Fruit fly (Drosophila melanogaster) whole organism, embryonic: ENCODE data around the gene CG14439.

Experiments
- ATbp ChIP-seq: fragments of 200-800 bp; sonication (Bioruptor generic); optimal IDR thresholded peaks from 2 replicates; lab custom pipeline; 2017; ENCODE audit warnings: missing biosample characterization, mild to moderate bottlenecking, missing genetic modification characterization, missing genetic modification reagents
- Abd-B ChIP-seq: fragments of 200-800 bp; sonication (Bioruptor generic); optimal IDR thresholded peaks from 2 replicates; lab custom pipeline; 2018; ENCODE audit warnings: missing biosample characterization, mild to moderate bottlenecking, missing genetic modification characterization, moderate library complexity
- Ada2b ChIP-seq: fragments of 200-800 bp; sonication (Bioruptor generic); IDR thresholded peaks from 2 replicates; pipeline ENCODE4 v1.3.6; 2022; ENCODE audit warnings: missing biosample characterization, missing genetic modification characterization
- Awh ChIP-seq: fragments of 200-800 bp; sonication (Bioruptor generic); IDR thresholded peaks from 2 replicates; pipeline ENCODE4, ENCODE4 v1.3.6; 2022; ENCODE audit warnings: missing biosample characterization, missing genetic modification characterization
- CG12769 ChIP-seq: fragments of 200-800 bp; sonication (Bioruptor generic); optimal IDR thresholded peaks from 2 replicates; lab custom pipeline; 2019; ENCODE audit warnings: missing biosample characterization, mild to moderate bottlenecking, missing genetic modification characterization, moderate library complexity
- CG14050 ChIP-seq: fragments of 200-800 bp; sonication (Bioruptor generic); IDR thresholded peaks from 3 replicates; pipeline ENCODE4 v1.3.6; 2022; ENCODE audit warnings: missing biosample characterization, missing genetic modification characterization
- CG1602 ChIP-seq: fragments of 200-800 bp; sonication (Bioruptor generic); optimal IDR thresholded peaks from 3 replicates; lab custom pipeline; 2016; ENCODE audit warnings: missing biosample characterization, missing genetic modification characterization
- CG17186 ChIP-seq: fragments of 200-800 bp; sonication (Bioruptor generic); optimal IDR thresholded peaks from 3 replicates; lab custom pipeline; 2017; ENCODE audit warnings: missing biosample characterization, missing genetic modification reagents, missing genetic modification characterization
- CG17361 ChIP-seq: fragments of 200-800 bp; sonication (Bioruptor generic); IDR thresholded peaks from 3 replicates; pipeline ENCODE4 v1.3.6; 2022; ENCODE audit warnings: missing biosample characterization, missing genetic modification characterization
- CG1832 ChIP-seq: fragments of 200-800 bp; sonication (Bioruptor generic); optimal IDR thresholded peaks from 2 replicates; lab custom pipeline; 2017; ENCODE audit warnings: missing biosample characterization, mild to moderate bottlenecking, missing genetic modification characterization, inconsistent platforms
- CG3065 ChIP-seq: fragments of 200-800 bp; sonication (Bioruptor generic); optimal IDR thresholded peaks from 2 replicates; lab custom pipeline; 2016; ENCODE audit warnings: missing biosample characterization, missing genetic modification characterization
- CG3163 ChIP-seq: fragments of 200-800 bp; sonication (Bioruptor generic); optimal IDR thresholded peaks from 3 replicates; lab custom pipeline; 2016; ENCODE audit warnings: missing biosample characterization, missing genetic modification characterization
- CG4282 ChIP-seq: fragments of 200-800 bp; sonication (Bioruptor generic); optimal IDR thresholded peaks from 2 replicates; lab custom pipeline; 2016; ENCODE audit warnings: missing biosample characterization, missing genetic modification characterization
- CG4820 ChIP-seq: fragments of 200-800 bp; sonication (Bioruptor generic); optimal IDR thresholded peaks from 3 replicates; lab custom pipeline; 2016; ENCODE audit warnings: missing biosample characterization, missing genetic modification characterization
- CG5953 ChIP-seq: fragments of 200-800 bp; sonication (Bioruptor generic); IDR thresholded peaks from 2 replicates; pipeline ENCODE4 v1.3.6; 2022; ENCODE audit warnings: missing biosample characterization, missing genetic modification characterization
- CG6854 ChIP-seq: fragments of 200-800 bp; sonication (Bioruptor generic); optimal IDR thresholded peaks from 3 replicates; lab custom pipeline; 2017; ENCODE audit warnings: missing biosample characterization, mild to moderate bottlenecking, missing genetic modification characterization
- CG7839 ChIP-seq: fragments of 200-800 bp; sonication (Bioruptor generic); optimal IDR thresholded peaks from 3 replicates; lab custom pipeline; 2018; ENCODE audit warnings: missing biosample characterization, mild to moderate bottlenecking, missing genetic modification characterization, moderate library complexity
- CG7987 ChIP-seq: fragments of 200-800 bp; sonication (Bioruptor generic); optimal IDR thresholded peaks from 2 replicates; lab custom pipeline; 2018; ENCODE audit warnings: missing biosample characterization, mild to moderate bottlenecking, missing genetic modification characterization, moderate library complexity
- CG8924 ChIP-seq: fragments of 200-800 bp; optimal IDR thresholded peaks from 3 replicates; lab custom pipeline; 2019; ENCODE audit warnings: missing biosample characterization, mild to moderate bottlenecking, missing genetic modification characterization, moderate library complexity
- D19B ChIP-seq: fragments of 200-800 bp; sonication (Bioruptor generic); optimal IDR thresholded peaks from 2 replicates; lab custom pipeline; 2017; ENCODE audit warnings: missing biosample characterization, mild to moderate bottlenecking, missing genetic modification characterization
- Drgx ChIP-seq: fragments of 200-800 bp; sonication (Bioruptor generic); IDR thresholded peaks from 2 replicates; pipeline ENCODE4 v1.3.6; 2022; ENCODE audit warnings: missing biosample characterization, missing genetic modification characterization
- HLH3B ChIP-seq: fragments of 200-800 bp; sonication (Bioruptor generic); IDR thresholded peaks from 2 replicates; pipeline ENCODE4 v1.3.6; 2022; ENCODE audit warnings: missing biosample characterization, missing genetic modification characterization
- HLH54F ChIP-seq: fragments of 200-800 bp; sonication (Bioruptor generic); optimal IDR thresholded peaks from 3 replicates; lab custom pipeline; 2016; ENCODE audit warnings: missing biosample characterization, missing genetic modification characterization
- MESR4 ChIP-seq: fragments of 200-800 bp; sonication (Bioruptor generic); optimal IDR thresholded peaks from 2 replicates; lab custom pipeline; 2018; ENCODE audit warnings: missing biosample characterization, mild to moderate bottlenecking, missing genetic modification characterization, moderate library complexity
- Mrtf ChIP-seq: fragments of 200-800 bp; sonication (Bioruptor generic); IDR thresholded peaks from 3 replicates; pipeline ENCODE4 v1.3.6; 2022; ENCODE audit warnings: missing biosample characterization, missing genetic modification characterization
- NK7.1 ChIP-seq: fragments of 200-800 bp; sonication (Bioruptor generic); optimal IDR thresholded peaks from 3 replicates; lab custom pipeline; 2016; ENCODE audit warnings: missing biosample characterization, missing genetic modification characterization
- NfI ChIP-seq: fragments of 200-800 bp; sonication (Bioruptor generic); optimal IDR thresholded peaks from 3 replicates; lab custom pipeline; 2018; ENCODE audit warnings: missing biosample characterization, mild to moderate bottlenecking, missing genetic modification characterization, moderate library complexity
- Oli ChIP-seq: fragments of 200-800 bp; sonication (Bioruptor generic); optimal IDR thresholded peaks from 2 replicates; lab custom pipeline; 2018; ENCODE audit warnings: missing biosample characterization, mild to moderate bottlenecking, missing genetic modification characterization, moderate library complexity
- Ptx1 ChIP-seq: fragments of 200-800 bp; sonication (Bioruptor generic); IDR thresholded peaks from 2 replicates; pipeline ENCODE4 v1.3.6; 2022; ENCODE audit warnings: missing biosample characterization, missing genetic modification characterization
- Scr ChIP-seq: fragments of 200-800 bp; sonication (Bioruptor generic); IDR thresholded peaks from 2 replicates; pipeline ENCODE4 v1.3.6; 2022; ENCODE audit warnings: missing biosample characterization, missing genetic modification characterization; ENCODE audit not compliant: partially characterized antibody
- ase ChIP-seq: fragments of 200-800 bp; sonication (Bioruptor generic); IDR thresholded peaks from 3 replicates; pipeline ENCODE4 v1.3.6; 2022; ENCODE audit warnings: missing biosample characterization, missing genetic modification characterization
- ato ChIP-seq: fragments of 200-800 bp; sonication (Bioruptor generic); IDR thresholded peaks from 2 replicates; pipeline ENCODE4 v1.3.6; 2022; ENCODE audit warnings: missing biosample characterization, missing genetic modification characterization; ENCODE audit not compliant: partially characterized antibody
- bcd ChIP-seq: fragments of 200-800 bp; sonication (Bioruptor generic); optimal IDR thresholded peaks from 2 replicates; lab custom pipeline; 2017; ENCODE audit warnings: missing biosample characterization, mild to moderate bottlenecking, missing genetic modification characterization
- btn ChIP-seq: fragments of 200-800 bp; sonication (Bioruptor generic); optimal IDR thresholded peaks from 2 replicates; lab custom pipeline; 2016; ENCODE audit warnings: missing biosample characterization, missing genetic modification characterization
- crp ChIP-seq, 2 experiments: fragments of 200-800 bp; sonication (Bioruptor generic); optimal IDR thresholded peaks; 2 replicates in 1 of 2; 3 replicates in 1 of 2; lab custom pipeline; 2017; ENCODE audit warnings: missing biosample characterization in 2 of 2, missing genetic modification characterization in 2 of 2, mild to moderate bottlenecking in 1 of 2, moderate library complexity in 1 of 2
- esg ChIP-seq: fragments of 200-800 bp; sonication (Bioruptor generic); conservative IDR thresholded peaks from 2 replicates; pipeline ENCODE4 v1.3.6; 2022; ENCODE audit warnings: missing biosample characterization, missing genetic modification characterization
- ftz-f1 ChIP-seq: fragments of 200-800 bp; sonication (Bioruptor generic); optimal IDR thresholded peaks from 2 replicates; lab custom pipeline; 2016; ENCODE audit warnings: missing biosample characterization, missing genetic modification characterization
- ken ChIP-seq: fragments of 200-800 bp; sonication (Bioruptor generic); IDR thresholded peaks from 3 replicates; pipeline ENCODE4 v1.3.6; 2022; ENCODE audit warnings: missing biosample characterization, missing genetic modification characterization
- kni ChIP-seq: fragments of 200-800 bp; sonication (Bioruptor generic); optimal IDR thresholded peaks from 3 replicates; lab custom pipeline; 2017; ENCODE audit warnings: mild to moderate bottlenecking, missing biosample characterization, missing genetic modification reagents, missing genetic modification characterization
- maf-S ChIP-seq: fragments of 200-800 bp; sonication (Bioruptor generic); optimal IDR thresholded peaks from 2 replicates; lab custom pipeline; 2016; ENCODE audit warnings: missing biosample characterization, missing genetic modification characterization
- mam ChIP-seq: fragments of 200-800 bp; sonication (Bioruptor generic); optimal IDR thresholded peaks from 3 replicates; lab custom pipeline; 2016; ENCODE audit warnings: missing biosample characterization, missing genetic modification characterization
- schlank ChIP-seq: fragments of 200-800 bp; sonication (Bioruptor generic); optimal IDR thresholded peaks from 2 replicates; lab custom pipeline; 2018; ENCODE audit warnings: missing biosample characterization, mild to moderate bottlenecking, missing genetic modification characterization
- sd ChIP-seq: fragments of 200-800 bp; sonication (Bioruptor generic); optimal IDR thresholded peaks from 3 replicates; lab custom pipeline; 2018; ENCODE audit warnings: missing biosample characterization, mild to moderate bottlenecking, missing genetic modification characterization, moderate library complexity
- sqz ChIP-seq: fragments of 200-800 bp; sonication (Bioruptor generic); optimal IDR thresholded peaks from 3 replicates; lab custom pipeline; 2018; ENCODE audit warnings: missing biosample characterization, mild to moderate bottlenecking, missing genetic modification characterization
- tll ChIP-seq, 2 experiments: fragments of 200-800 bp in 1 of 2; fragments of >200 bp in 1 of 2; sonication (Bioruptor generic) in 1 of 2; optimal IDR thresholded peaks; 2 replicates each; lab custom pipeline; 2017 to 2019; ENCODE audit warnings: missing biosample characterization in 2 of 2, missing genetic modification characterization in 2 of 2, mild to moderate bottlenecking in 1 of 2, moderate library complexity in 1 of 2
- toy ChIP-seq: fragments of 200-800 bp; sonication (Bioruptor generic); IDR thresholded peaks from 2 replicates; pipeline ENCODE4 v1.3.6; 2022; ENCODE audit warnings: missing biosample characterization, missing genetic modification characterization
- ttk ChIP-seq: fragments of 200-800 bp; sonication (Bioruptor generic); IDR thresholded peaks from 2 replicates; pipeline ENCODE4 v2.1.2; 2022; ENCODE audit warnings: missing biosample characterization, missing genetic modification characterization
- vfl ChIP-seq: fragments of 200-800 bp; sonication (Bioruptor generic); optimal IDR thresholded peaks from 2 replicates; lab custom pipeline; 2016; ENCODE audit warnings: missing biosample characterization, missing genetic modification characterization
- zen ChIP-seq: fragments of 200-800 bp; sonication (Bioruptor generic); optimal IDR thresholded peaks from 3 replicates; lab custom pipeline; 2018; ENCODE audit warnings: missing biosample characterization, mild to moderate bottlenecking, missing genetic modification characterization, moderate library complexity

The CG14439 gene

dm6 chrX:6800726-6801296 lies 53.5 kb downstream of the CG14439 start (continued):
- peak; percentile 36 for TF ChIP-seq ftz-f1 (GFP tag; lab: Kevin White, UChicago)
- no peak for TF ChIP-seq toy (GFP tag; lab: Robert Waterston, UW)
- peak in 1 of 2 experiments; percentile 26 for TF ChIP-seq crp (GFP tag; optimal IDR thresholded peaks at IDR 0.05; lab: Kevin White, UChicago)
- TF ChIP-seq CG8924: peak; percentile 12
- peak; percentile 58 for TF ChIP-seq CG12769 (tag; lab: Kevin White, UChicago)
- no peak for TF ChIP-seq btn
- TF ChIP-seq Abd-B (GFP tag; lab: Kevin White, UChicago): no peak
- no peak for TF ChIP-seq vfl
- TF ChIP-seq sd (tag; lab: Kevin White, UChicago): peak; percentile 18
- no peak for TF ChIP-seq HLH54F (GFP tag; lab: Kevin White, UChicago)
- TF ChIP-seq MESR4: no peak
- TF ChIP-seq schlank (tag; lab: Kevin White, UChicago): no peak
- TF ChIP-seq CG5953: 0 out of 2 replicates have a peak, but pooled peaks have one; percentile 25
- no peak for TF ChIP-seq ttk (GFP tag; lab: Robert Waterston, UW)
- no peak for TF ChIP-seq ato
- no peak for TF ChIP-seq CG3163
- TF ChIP-seq CG14050 (GFP tag; lab: Robert Waterston, UW): 0 out of 3 replicates have a peak, but pooled peaks have one; percentile 9
- TF ChIP-seq maf-S: no peak
- TF ChIP-seq Drgx (GFP tag; lab: Robert Waterston, UW): peak; percentile 47; the same call in 1 of the 2 replicates
- TF ChIP-seq bcd: peak; percentile 47
- peak; percentile 37; the same call in 1 of the 2 replicates for TF ChIP-seq Ada2b (GFP tag; lab: Robert Waterston, UW)
- TF ChIP-seq D19B (GFP tag; lab: Kevin White, UChicago): no peak
- no peak for TF ChIP-seq NK7.1 (GFP tag; lab: Kevin White, UChicago)
- TF ChIP-seq Awh (GFP tag; lab: Robert Waterston, UW): peak; percentile 49; the same call in 1 of the 2 replicates
- 0 out of 3 replicates have a peak, but pooled peaks have one; percentile 19 for TF ChIP-seq ken (GFP tag; lab: Robert Waterston, UW)
- TF ChIP-seq ATbp (GFP tag; lab: Kevin White, UChicago): peak; percentile 17
- TF ChIP-seq sqz (GFP tag; lab: Kevin White, UChicago): no peak
- TF ChIP-seq CG17361 (GFP tag; lab: Robert Waterston, UW): peak; percentile 55; the same call in 2 of the 3 replicates
- TF ChIP-seq esg (GFP tag; lab: Robert Waterston, UW): 0 out of 2 replicates have a peak, but pooled peaks have one; percentile 16
- peak; percentile 29 for TF ChIP-seq NfI (GFP tag; lab: Kevin White, UChicago)
- TF ChIP-seq HLH3B (GFP tag; lab: Robert Waterston, UW): peak; percentile 23; the same call in 1 of the 2 replicates
- TF ChIP-seq zen (tag; lab: Kevin White, UChicago): no peak
- no peak for TF ChIP-seq CG1832 (GFP tag; lab: Kevin White, UChicago)
- TF ChIP-seq CG7987: no peak
- TF ChIP-seq CG6854 (GFP tag; lab: Kevin White, UChicago): no peak
- no peak for TF ChIP-seq CG4282 (GFP tag; lab: Kevin White, UChicago)
- no peak for TF ChIP-seq Scr (GFP tag; lab: Robert Waterston, UW)
- peak; percentile 56; the same call in 1 of the 2 replicates for TF ChIP-seq Ptx1 (GFP tag; lab: Robert Waterston, UW)
- TF ChIP-seq Oli (tag; lab: Kevin White, UChicago): peak; percentile 46
- 0 out of 3 replicates have a peak, but pooled peaks have one; percentile 26 for TF ChIP-seq Mrtf (GFP tag; lab: Robert Waterston, UW)
- no peak for TF ChIP-seq ase (GFP tag; lab: Robert Waterston, UW)
- no peak for TF ChIP-seq CG17186 (GFP tag; lab: Kevin White, UChicago)
- peak; percentile 6 for TF ChIP-seq CG4820 (GFP tag; lab: Kevin White, UChicago)
- no peak for TF ChIP-seq kni (GFP tag; lab: Kevin White, UChicago)
- TF ChIP-seq CG1602 (GFP tag; lab: Kevin White, UChicago): no peak
- TF ChIP-seq mam (GFP tag; lab: Kevin White, UChicago): no peak
- TF ChIP-seq CG3065 (GFP tag; lab: Kevin White, UChicago): no peak
- TF ChIP-seq CG7839 (tag; lab: Kevin White, UChicago): peak; percentile 51
- TF ChIP-seq tll (GFP tag; optimal IDR thresholded peaks at IDR 0.05; lab: Kevin White, UChicago): no peak
